Fruit fly (Drosophila melanogaster) whole organism, embryonic: ENCODE measurements around the gene obst-B.

Experiments
- CG10267 ChIP-seq: fragments of 200-800 bp; sonication (Bioruptor generic); optimal IDR thresholded peaks from 2 replicates; lab custom pipeline; 2018; ENCODE audit warnings: missing biosample characterization, mild to moderate bottlenecking, missing genetic modification characterization, moderate library complexity
- CG10979 ChIP-seq: fragments of 200-800 bp; sonication (Bioruptor generic); optimal IDR thresholded peaks from 2 replicates; lab custom pipeline; 2018; ENCODE audit warnings: missing biosample characterization, mild to moderate bottlenecking, missing genetic modification characterization, moderate library complexity
- CG12155 ChIP-seq: fragments of 200-800 bp; sonication (Bioruptor generic); optimal IDR thresholded peaks from 3 replicates; lab custom pipeline; 2016; ENCODE audit warnings: missing biosample characterization, missing genetic modification characterization
- CG12219 ChIP-seq: fragments of 200-800 bp; sonication (Bioruptor generic); optimal IDR thresholded peaks from 3 replicates; lab custom pipeline; 2018; ENCODE audit warnings: missing biosample characterization, mild to moderate bottlenecking, missing genetic modification characterization
- CG12299 ChIP-seq: fragments of 200-800 bp; sonication (Bioruptor generic); optimal IDR thresholded peaks from 2 replicates; lab custom pipeline; 2018; ENCODE audit warnings: missing biosample characterization, mild to moderate bottlenecking, missing genetic modification characterization
- CG12391 ChIP-seq: fragments of 200-800 bp; sonication (Bioruptor generic); optimal IDR thresholded peaks from 3 replicates; lab custom pipeline; 2018; ENCODE audit warnings: missing biosample characterization, mild to moderate bottlenecking, missing genetic modification characterization, moderate library complexity
- CG13775 ChIP-seq: fragments of 200-800 bp; sonication (Bioruptor generic); optimal IDR thresholded peaks from 3 replicates; lab custom pipeline; 2017; ENCODE audit warnings: missing biosample characterization, mild to moderate bottlenecking, missing genetic modification characterization
- CG14710 ChIP-seq: fragments of 200-800 bp; sonication (Bioruptor generic); optimal IDR thresholded peaks from 3 replicates; lab custom pipeline; 2019; ENCODE audit warnings: missing biosample characterization, mild to moderate bottlenecking, missing genetic modification characterization, moderate library complexity
- CG15696 ChIP-seq: fragments of 200-800 bp; sonication (Bioruptor generic); optimal IDR thresholded peaks from 2 replicates; lab custom pipeline; 2019; ENCODE audit warnings: missing biosample characterization, mild to moderate bottlenecking, missing genetic modification characterization, moderate library complexity
- CG1603 ChIP-seq: fragments of 200-800 bp; sonication (Bioruptor generic); optimal IDR thresholded peaks from 2 replicates; lab custom pipeline; 2019; ENCODE audit warnings: missing biosample characterization, mild to moderate bottlenecking, missing genetic modification characterization, moderate library complexity
- CG17361 ChIP-seq: fragments of 200-800 bp; sonication (Bioruptor generic); IDR thresholded peaks from 3 replicates; pipeline ENCODE4 v1.3.6; 2022; ENCODE audit warnings: missing biosample characterization, missing genetic modification characterization
- CG17829 ChIP-seq: fragments of 200-800 bp; optimal IDR thresholded peaks from 2 replicates; lab custom pipeline; 2019; ENCODE audit warnings: missing biosample characterization, mild to moderate bottlenecking, missing genetic modification characterization, moderate library complexity
- CG18262 ChIP-seq: fragments of 200-800 bp; optimal IDR thresholded peaks from 3 replicates; lab custom pipeline; 2019; ENCODE audit warnings: missing biosample characterization, mild to moderate bottlenecking, missing genetic modification characterization, moderate library complexity
- CG2712 ChIP-seq: fragments of 200-800 bp; optimal IDR thresholded peaks from 3 replicates; lab custom pipeline; 2019; ENCODE audit warnings: missing biosample characterization, mild to moderate bottlenecking, missing genetic modification characterization, moderate library complexity
- CG2875 ChIP-seq: fragments of 200-800 bp; sonication (Bioruptor generic); optimal IDR thresholded peaks from 2 replicates; lab custom pipeline; 2017; ENCODE audit warnings: missing biosample characterization, mild to moderate bottlenecking, missing genetic modification characterization, missing genetic modification reagents
- CG2889 ChIP-seq: fragments of 200-800 bp; sonication (Bioruptor generic); IDR thresholded peaks from 3 replicates; pipeline ENCODE4 v1.3.6; 2022; ENCODE audit warnings: missing biosample characterization, missing genetic modification characterization
- CG30020 ChIP-seq: fragments of 200-800 bp; optimal IDR thresholded peaks from 2 replicates; lab custom pipeline; 2019; ENCODE audit warnings: missing biosample characterization, mild to moderate bottlenecking, missing genetic modification characterization, moderate library complexity
- CG6791 ChIP-seq: fragments of 200-800 bp; sonication (Bioruptor generic); IDR thresholded peaks from 3 replicates; pipeline ENCODE4 v1.3.6; 2022; ENCODE audit warnings: missing biosample characterization, missing genetic modification characterization; ENCODE audit not compliant: partially characterized antibody
- CG8359 ChIP-seq: fragments of 200-800 bp; sonication (Bioruptor generic); optimal IDR thresholded peaks from 2 replicates; lab custom pipeline; 2017; ENCODE audit warnings: missing biosample characterization, mild to moderate bottlenecking, missing genetic modification characterization, borderline replicate concordance
- CG8765 ChIP-seq: fragments of 200-800 bp; sonication (Bioruptor generic); IDR thresholded peaks from 2 replicates; pipeline ENCODE4 v1.3.6; 2022; ENCODE audit warnings: missing biosample characterization, missing genetic modification characterization
- Elba2 ChIP-seq: fragments of 200-800 bp; sonication (Bioruptor generic); optimal IDR thresholded peaks from 3 replicates; lab custom pipeline; 2016; ENCODE audit warnings: missing biosample characterization, missing genetic modification characterization
- Med ChIP-seq: fragments of 200-800 bp; sonication (Bioruptor generic); peaks from one replicate; lab custom pipeline; 2016; ENCODE audit warnings: missing biosample characterization, missing genetic modification characterization, mild to moderate bottlenecking, inconsistent platforms, moderate library complexity
- Mrtf ChIP-seq: fragments of 200-800 bp; sonication (Bioruptor generic); IDR thresholded peaks from 3 replicates; pipeline ENCODE4 v1.3.6; 2022; ENCODE audit warnings: missing biosample characterization, missing genetic modification characterization
- Nf-YB ChIP-seq: fragments of 200-800 bp; sonication (Bioruptor generic); optimal IDR thresholded peaks from 3 replicates; lab custom pipeline; 2019; ENCODE audit warnings: missing biosample characterization, mild to moderate bottlenecking, missing genetic modification characterization, moderate library complexity
- Xrp1 ChIP-seq: fragments of 200-800 bp; sonication (Bioruptor generic); IDR thresholded peaks from 2 replicates; pipeline ENCODE4 v1.3.6; 2022; ENCODE audit warnings: missing biosample characterization, missing genetic modification characterization
- ac ChIP-seq: fragments of 200-800 bp; sonication (Bioruptor generic); optimal IDR thresholded peaks from 3 replicates; lab custom pipeline; 2017; ENCODE audit warnings: missing biosample characterization, mild to moderate bottlenecking, missing genetic modification characterization
- ara ChIP-seq: fragments of 200-800 bp; sonication (Bioruptor generic); IDR thresholded peaks from 2 replicates; pipeline ENCODE4 v1.3.6; 2022; ENCODE audit warnings: missing biosample characterization, missing genetic modification characterization
- az2 ChIP-seq: fragments of 200-800 bp; sonication (Bioruptor generic); optimal IDR thresholded peaks from 3 replicates; lab custom pipeline; 2016; ENCODE audit warnings: missing biosample characterization, missing genetic modification characterization
- cg ChIP-seq: fragments of 200-800 bp; sonication (Bioruptor generic); optimal IDR thresholded peaks from 3 replicates; lab custom pipeline; 2019; ENCODE audit warnings: missing biosample characterization, mild to moderate bottlenecking, missing genetic modification characterization, moderate library complexity
- chif ChIP-seq, 2 experiments: fragments of 200-800 bp; sonication (Bioruptor generic); optimal IDR thresholded peaks; 3 replicates each; lab custom pipeline; 2016; ENCODE audit warnings: missing biosample characterization in 2 of 2, missing genetic modification characterization in 2 of 2
- dmrt11E ChIP-seq: fragments of 200-800 bp; sonication (Bioruptor generic); optimal IDR thresholded peaks from 3 replicates; lab custom pipeline; 2018; ENCODE audit warnings: missing biosample characterization, mild to moderate bottlenecking, missing genetic modification characterization, moderate library complexity
- ewg ChIP-seq: fragments of 200-800 bp; sonication (Bioruptor generic); optimal IDR thresholded peaks from 3 replicates; lab custom pipeline; 2017; ENCODE audit warnings: mild to moderate bottlenecking, missing biosample characterization, missing genetic modification reagents, missing genetic modification characterization
- gsb-n ChIP-seq: fragments of 200-800 bp; sonication (Bioruptor generic); optimal IDR thresholded peaks from 3 replicates; lab custom pipeline; 2018; ENCODE audit warnings: missing biosample characterization, mild to moderate bottlenecking, missing genetic modification characterization
- hbn ChIP-seq: fragments of 200-800 bp; sonication (Bioruptor generic); IDR thresholded peaks from 2 replicates; pipeline ENCODE4 v1.3.6; 2022; ENCODE audit warnings: missing biosample characterization, missing genetic modification characterization; ENCODE audit not compliant: partially characterized antibody
- hkb ChIP-seq, 2 experiments: fragments of 200-800 bp in 1 of 2; fragments of >200 bp in 1 of 2; sonication (Bioruptor generic) in 1 of 2; IDR thresholded peaks in 1 of 2; optimal IDR thresholded peaks in 1 of 2; 2 replicates each; pipeline versions ENCODE4 v1.3.6 to Lab custom; 2017 to 2022; ENCODE audit warnings: missing biosample characterization in 1 of 2, missing genetic modification characterization in 1 of 2
- lola ChIP-seq, 3 experiments: fragments of >200 bp in 2 of 3; fragments of 200-800 bp in 1 of 3; sonication (Bioruptor generic) in 1 of 3; optimal IDR thresholded peaks; 2 replicates each; lab custom pipeline; 2017 to 2019; ENCODE audit warnings: missing biosample characterization in 3 of 3, missing genetic modification characterization in 3 of 3, mild to moderate bottlenecking in 1 of 3, moderate library complexity in 1 of 3
- lov ChIP-seq, 2 experiments: fragments of 200-800 bp in 1 of 2; fragments of >200 bp in 1 of 2; sonication (Bioruptor generic) in 1 of 2; IDR thresholded peaks in 1 of 2; optimal IDR thresholded peaks in 1 of 2; 2 replicates in 1 of 2; 3 replicates in 1 of 2; pipeline versions ENCODE4 v1.3.6 to Lab custom; 2017 to 2022; ENCODE audit warnings: missing biosample characterization in 1 of 2, missing genetic modification characterization in 1 of 2
- phol ChIP-seq: fragments of 200-800 bp; sonication (Bioruptor generic); optimal IDR thresholded peaks from 3 replicates; lab custom pipeline; 2018; ENCODE audit warnings: missing biosample characterization, mild to moderate bottlenecking, missing genetic modification characterization, moderate library complexity
- prd ChIP-seq, 3 experiments: fragments of >200 bp in 2 of 3; fragments of 200-800 bp in 1 of 3; sonication (Bioruptor generic) in 1 of 3; optimal IDR thresholded peaks in 2 of 3; IDR thresholded peaks in 1 of 3; 2 replicates in 2 of 3; 3 replicates in 1 of 3; pipeline versions ENCODE4 v1.3.6 to Lab custom; 2017 to 2022; ENCODE audit warnings: missing biosample characterization in 1 of 3, missing genetic modification characterization in 1 of 3
- schlank ChIP-seq: fragments of 200-800 bp; sonication (Bioruptor generic); optimal IDR thresholded peaks from 2 replicates; lab custom pipeline; 2018; ENCODE audit warnings: missing biosample characterization, mild to moderate bottlenecking, missing genetic modification characterization
- sens ChIP-seq: fragments of 200-800 bp; sonication (Bioruptor generic); peaks from one replicate; lab custom pipeline; 2016; ENCODE audit warnings: missing biosample characterization, missing genetic modification characterization
- so ChIP-seq: fragments of 200-800 bp; sonication (Bioruptor generic); IDR thresholded peaks from 3 replicates; pipeline ENCODE4 v1.3.6; 2022; ENCODE audit warnings: missing biosample characterization, missing genetic modification characterization
- stwl ChIP-seq: fragments of 200-800 bp; sonication (Bioruptor generic); optimal IDR thresholded peaks from 3 replicates; lab custom pipeline; 2018; ENCODE audit warnings: missing biosample characterization, mild to moderate bottlenecking, missing genetic modification characterization, moderate library complexity
- unpg ChIP-seq: fragments of 200-800 bp; sonication (Bioruptor generic); optimal IDR thresholded peaks from 3 replicates; lab custom pipeline; 2018; ENCODE audit warnings: missing biosample characterization, mild to moderate bottlenecking, missing genetic modification characterization, moderate library complexity
- zen ChIP-seq: fragments of 200-800 bp; sonication (Bioruptor generic); optimal IDR thresholded peaks from 3 replicates; lab custom pipeline; 2018; ENCODE audit warnings: missing biosample characterization, mild to moderate bottlenecking, missing genetic modification characterization, moderate library complexity
- zf30C ChIP-seq: fragments of 200-800 bp; sonication (Bioruptor generic); optimal IDR thresholded peaks from 3 replicates; lab custom pipeline; 2018; ENCODE audit warnings: missing biosample characterization, mild to moderate bottlenecking, missing genetic modification characterization

The obst-B gene

DNA sequence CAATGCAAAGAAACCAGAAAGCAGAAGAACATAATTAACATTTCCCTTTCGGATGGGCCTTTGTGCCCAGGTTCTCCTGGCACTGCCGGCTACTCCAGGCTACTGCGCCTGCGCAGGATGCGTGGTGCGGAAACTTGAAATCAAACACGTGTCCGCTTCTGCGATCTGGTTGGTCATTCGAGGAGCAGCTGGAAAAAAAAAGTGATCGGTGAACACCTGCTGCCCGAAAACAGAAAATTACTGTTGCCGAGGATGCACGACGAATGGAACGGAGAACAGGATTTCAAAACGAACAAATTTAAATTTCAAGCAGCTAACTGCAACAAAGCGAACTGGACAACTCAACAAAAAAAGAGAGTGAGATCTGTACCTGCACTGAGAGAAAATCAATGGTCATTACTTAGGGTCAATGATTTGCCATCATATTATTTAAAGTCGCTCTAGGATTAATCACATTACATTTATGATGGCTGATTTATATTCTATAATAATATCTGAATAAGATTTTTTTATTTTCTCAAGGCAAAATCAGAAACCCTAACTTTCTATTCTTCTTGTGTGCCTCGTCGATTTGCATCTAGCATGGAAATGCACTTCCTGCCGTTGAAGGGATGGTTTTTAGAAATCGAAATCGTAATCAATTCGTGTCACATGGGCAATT is 42.5 kb upstream of the obst-B start:
- no peak for TF ChIP-seq CG2889 (GFP tag; lab: Robert Waterston, UW)
- TF ChIP-seq so (GFP tag; lab: Robert Waterston, UW): no peak
- no peak for TF ChIP-seq CG12155 (GFP tag; lab: Kevin White, UChicago)
- TF ChIP-seq ewg (GFP tag; lab: Kevin White, UChicago): peak; percentile 0
- 0 out of 3 replicates have a peak, but pooled peaks have one; percentile 12 for TF ChIP-seq CG6791 (GFP tag; lab: Robert Waterston, UW)
- TF ChIP-seq CG15696 (tag; lab: Kevin White, UChicago): peak; percentile 74
- TF ChIP-seq CG8359: no peak
- TF ChIP-seq CG30020 (tag; lab: Kevin White, UChicago): no peak
- TF ChIP-seq stwl (tag; lab: Kevin White, UChicago): peak; percentile 13
- no peak for TF ChIP-seq Med
- TF ChIP-seq CG10979: peak; percentile 59
- peak; percentile 66 for TF ChIP-seq CG2712 (tag; lab: Kevin White, UChicago)
- peak; percentile 14; the same call in 1 of the 2 replicates for TF ChIP-seq CG8765 (GFP tag; lab: Robert Waterston, UW)
- TF ChIP-seq Xrp1 (GFP tag; lab: Robert Waterston, UW): peak; percentile 73
- no peak for TF ChIP-seq schlank (tag; lab: Kevin White, UChicago)
- 0 out of 3 replicates have a peak, but pooled peaks have one; percentile 25 for TF ChIP-seq CG17361 (GFP tag; lab: Robert Waterston, UW)
- TF ChIP-seq CG14710 (tag; lab: Kevin White, UChicago): peak; percentile 44
- peak; percentile 21 for TF ChIP-seq unpg (GFP tag; lab: Kevin White, UChicago)
- TF ChIP-seq CG10267 (tag; lab: Kevin White, UChicago): peak; percentile 40
- no peak for TF ChIP-seq CG12299 (tag; lab: Kevin White, UChicago)
- peak; percentile 45 for TF ChIP-seq gsb-n
- TF ChIP-seq chif (GFP tag; optimal IDR thresholded peaks at IDR 0.05; lab: Kevin White, UChicago): peak in 1 of 2 experiments; percentile 15
- no peak for TF ChIP-seq lov (optimal IDR thresholded peaks at IDR 0.05; lab: Kevin White, UChicago)
- peak; percentile 67; the same call in 1 of the 3 replicates for TF ChIP-seq lov (GFP tag; IDR thresholded peaks at IDR 0.05; lab: Robert Waterston, UW)
- peak in 1 of 3 experiments; percentile 66 for TF ChIP-seq lola (GFP tag; optimal IDR thresholded peaks at IDR 0.05; lab: Kevin White, UChicago)
- TF ChIP-seq CG12219 (GFP tag; lab: Kevin White, UChicago): no peak
- TF ChIP-seq dmrt11E: peak; percentile 80
- TF ChIP-seq CG18262: peak; percentile 52
- TF ChIP-seq Nf-YB (GFP tag; lab: Kevin White, UChicago): peak; percentile 27
- peak; percentile 95 for TF ChIP-seq ac (GFP tag; lab: Kevin White, UChicago)
- peak; percentile 17 for TF ChIP-seq CG13775 (GFP tag; lab: Kevin White, UChicago)
- peak; percentile 44 for TF ChIP-seq CG12391 (tag; lab: Kevin White, UChicago)
- no peak for TF ChIP-seq Mrtf (GFP tag; lab: Robert Waterston, UW)
- TF ChIP-seq Elba2 (GFP tag; lab: Kevin White, UChicago): no peak
- no peak for TF ChIP-seq hbn (GFP tag; lab: Robert Waterston, UW)
- TF ChIP-seq prd (optimal IDR thresholded peaks at IDR 0.05; lab: Kevin White, UChicago): no peak
- peak; percentile 61; the same call in 1 of the 3 replicates for TF ChIP-seq prd (GFP tag; IDR thresholded peaks at IDR 0.05; lab: Robert Waterston, UW)
- TF ChIP-seq CG17829 (tag; lab: Kevin White, UChicago): peak; percentile 65
- peak; percentile 80 for TF ChIP-seq zf30C (GFP tag; lab: Kevin White, UChicago)
- peak; percentile 26 for TF ChIP-seq phol (tag; lab: Kevin White, UChicago)
- no peak for TF ChIP-seq cg (GFP tag; lab: Kevin White, UChicago)
- peak; percentile 35 for TF ChIP-seq zen
- TF ChIP-seq ara: peak; percentile 55; the same call in 1 of the 2 replicates
- peak; percentile 2 for TF ChIP-seq az2
- no peak for TF ChIP-seq CG2875
- TF ChIP-seq CG1603: no peak
- TF ChIP-seq sens (GFP tag; lab: Kevin White, UChicago): peak; percentile 82
- no peak for TF ChIP-seq hkb (optimal IDR thresholded peaks at IDR 0.05; lab: Kevin White, UChicago)
- TF ChIP-seq hkb (GFP tag; IDR thresholded peaks at IDR 0.05; lab: Robert Waterston, UW): 0 out of 2 replicates have a peak, but pooled peaks have one; percentile 22
